Worm (Caenorhabditis elegans) whole organism, L4 larva: ENCODE measurements around the gene Y62H9A.16.

Experiments used
- F44E2.7 ChIP-seq: fragments of 200-800 bp; sonication (Bioruptor generic); IDR thresholded peaks from 2 replicates; pipeline ENCODE4 v2.1.2; 2022; ENCODE audit warnings: missing genetic modification characterization, missing compliant biosample characterization
- ZK546.5 ChIP-seq, 2 experiments: sonication (generic microtip); optimal IDR thresholded peaks; 2 replicates each; lab custom pipeline; 2017; ENCODE audit warnings: missing biosample characterization in 2 of 2, missing genetic modification characterization in 2 of 2
- aly-2 ChIP-seq: sonication (generic microtip); optimal IDR thresholded peaks from 2 replicates; lab custom pipeline; 2018; ENCODE audit warnings: missing biosample characterization, missing genetic modification characterization
- dpl-1 ChIP-seq: fragments of 150-350 bp; optimal IDR thresholded peaks from 2 replicates; lab custom pipeline; 2014; ENCODE audit warnings: missing biosample characterization, missing genetic modification reagents, missing genetic modification characterization
- fos-1 ChIP-seq: fragments of 150-350 bp; optimal IDR thresholded peaks from 2 replicates; lab custom pipeline; 2014; ENCODE audit warnings: missing biosample characterization, missing genetic modification characterization
- lsy-2 ChIP-seq, 2 experiments: fragments of 150-350 bp in 1 of 2; sonication (generic microtip) in 1 of 2; optimal IDR thresholded peaks; 2 replicates each; lab custom pipeline; 2014 to 2017; ENCODE audit warnings: missing biosample characterization in 2 of 2, missing genetic modification characterization in 2 of 2
- nhr-10 ChIP-seq: fragments of 150-350 bp; optimal IDR thresholded peaks from 2 replicates; lab custom pipeline; 2014; ENCODE audit warnings: missing biosample characterization, missing genetic modification characterization
- nhr-11 ChIP-seq: fragments of 150-350 bp; optimal IDR thresholded peaks from 2 replicates; lab custom pipeline; 2014; ENCODE audit warnings: missing biosample characterization, missing genetic modification characterization
- nhr-28 ChIP-seq: fragments of 150-350 bp; optimal IDR thresholded peaks from 2 replicates; lab custom pipeline; 2014; ENCODE audit warnings: missing biosample characterization, missing genetic modification characterization
- nhr-48 ChIP-seq: sonication (generic microtip); optimal IDR thresholded peaks from 2 replicates; lab custom pipeline; 2016; ENCODE audit warnings: mild to moderate bottlenecking, missing genetic modification characterization, missing compliant biosample characterization
- nhr-6 ChIP-seq: fragments of 150-350 bp; optimal IDR thresholded peaks from 2 replicates; lab custom pipeline; 2014; ENCODE audit warnings: missing biosample characterization, missing genetic modification characterization
- nhr-77 ChIP-seq: fragments of 150-350 bp; optimal IDR thresholded peaks from 2 replicates; lab custom pipeline; 2014; ENCODE audit warnings: missing biosample characterization, missing genetic modification characterization
- skn-1 ChIP-seq: fragments of 150-350 bp; optimal IDR thresholded peaks from 2 replicates; lab custom pipeline; 2014; ENCODE audit warnings: missing biosample characterization, missing genetic modification characterization
- zip-2 ChIP-seq: fragments of 150-350 bp; optimal IDR thresholded peaks from 2 replicates; lab custom pipeline; 2014; ENCODE audit warnings: missing biosample characterization, missing genetic modification characterization

DNA sequence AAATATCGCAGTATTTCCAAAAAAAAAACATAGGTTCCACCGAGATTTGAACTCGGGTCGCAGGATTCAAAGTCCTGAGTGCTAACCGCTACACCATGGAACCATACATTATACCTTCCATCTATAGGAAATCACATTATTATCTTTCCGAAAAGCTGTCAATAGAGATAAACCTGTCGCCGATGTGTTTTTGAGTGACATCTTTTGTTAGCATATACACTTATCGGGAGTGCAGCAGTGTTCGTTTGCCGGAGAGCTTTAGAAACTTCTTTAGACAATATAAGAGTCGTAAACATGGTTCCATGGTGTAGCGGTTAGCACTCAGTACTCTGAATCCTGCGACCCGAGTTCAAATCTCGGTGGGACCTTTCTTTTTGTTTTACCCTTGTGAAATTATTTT lies 45.9 kb upstream of the Y62H9A.16 start:
- TF ChIP-seq zip-2 = no peak
- TF ChIP-seq nhr-6 (tag; lab: Kevin White, UChicago) = no peak
- no peak for TF ChIP-seq F44E2.7 (GFP tag; lab: Robert Waterston, UW)
- TF ChIP-seq nhr-77 (tag; lab: Kevin White, UChicago) = no peak
- TF ChIP-seq nhr-10 (tag; lab: Kevin White, UChicago) = no peak
- no peak for TF ChIP-seq skn-1
- TF ChIP-seq nhr-28 (tag; lab: Kevin White, UChicago) = no peak
- TF ChIP-seq fos-1 (tag; lab: Kevin White, UChicago) = no peak
- no peak for TF ChIP-seq aly-2 (tag; lab: Kevin White, UChicago)
- peak; percentile 44 for TF ChIP-seq nhr-48 (tag; lab: Kevin White, UChicago)
- no peak for TF ChIP-seq ZK546.5 (tag; optimal IDR thresholded peaks at IDR 0.05; lab: Kevin White, UChicago)
- TF ChIP-seq dpl-1 (GFP tag; lab: Kevin White, UChicago) = no peak
- no peak for TF ChIP-seq nhr-11
- no peak for TF ChIP-seq lsy-2 (tag; optimal IDR thresholded peaks at IDR 0.05; lab: Kevin White, UChicago)
